Fruit fly (Drosophila melanogaster): Measurements from ENCODE around the gene CG13982.

DNA sequence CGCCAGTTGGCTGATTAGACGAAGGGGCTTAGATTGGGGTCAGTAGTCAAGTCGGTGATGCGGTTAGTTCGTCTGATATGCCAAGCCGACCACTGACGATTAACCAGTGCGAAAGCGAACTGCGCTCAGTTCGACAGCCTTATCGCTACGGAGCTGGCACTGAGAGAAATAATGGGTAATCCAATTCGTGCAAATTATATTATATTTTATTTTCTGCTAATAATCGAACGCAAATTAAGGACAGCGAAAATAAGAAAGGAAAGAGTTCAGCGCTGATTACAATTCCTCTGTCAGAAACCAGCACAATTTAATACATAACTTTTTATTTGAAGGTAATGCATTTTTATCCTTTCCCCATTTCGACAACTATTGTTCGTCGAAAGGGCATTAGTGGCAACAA is 15.0 kb upstream of the CG13982 start, which contains the start of gene CG42369:
- TF ChIP-seq CG8119 (GFP tag; IDR thresholded peaks at IDR 0.05): no peak
- no peak for TF ChIP-seq CG10631 (GFP tag; optimal IDR thresholded peaks at IDR 0.05)
- TF ChIP-seq Smox (GFP tag; optimal IDR thresholded peaks at IDR 0.05): no peak
- no peak for TF ChIP-seq CG3032 (tag; optimal IDR thresholded peaks at IDR 0.05)
- TF ChIP-seq Lpt (GFP tag; optimal IDR thresholded peaks at IDR 0.05): no peak
- no peak for TF ChIP-seq Eip75B (GFP tag; optimal IDR thresholded peaks at IDR 0.05)
- no peak for TF ChIP-seq CG7368 (GFP tag; optimal IDR thresholded peaks at IDR 0.05)
- no peak for TF ChIP-seq Sox102F (GFP tag; optimal IDR thresholded peaks at IDR 0.05)
- no peak for TF ChIP-seq ss (GFP tag; optimal IDR thresholded peaks at IDR 0.05)

All from whole organism, prepupa.